Worm (Caenorhabditis elegans): ENCODE data around the gene R160.10.

ce11 chrX:4388834-4389409 is 21.6 kb upstream of the R160.10 start, which contains the start of gene dpy-23:
- TF ChIP-seq zag-1 (tag; optimal IDR thresholded peaks at IDR 0.05) (peak; percentile 72), unc-62 (GFP tag; optimal IDR thresholded peaks at IDR 0.05) (peak; percentile 85), ama-1 (optimal IDR thresholded peaks at IDR 0.05) (peak; percentile 22), daf-12 (tag; optimal IDR thresholded peaks at IDR 0.05) (no peak)

Data from whole organism, L3 larva.